Fruit fly (Drosophila melanogaster) whole organism, embryonic: ENCODE results near the gene CG17121.
A peak's percentile ranks its signal among the peaks of the same experiment; 100 is the strongest.

ENCODE experiments used
- Antp ChIP-seq: fragments of 200-800 bp; sonication (Bioruptor generic); optimal IDR thresholded peaks from 3 replicates; lab custom pipeline; 2016; ENCODE audit warnings: missing biosample characterization, missing genetic modification characterization
- CG10267 ChIP-seq: fragments of 200-800 bp; sonication (Bioruptor generic); optimal IDR thresholded peaks from 2 replicates; lab custom pipeline; 2018; ENCODE audit warnings: missing biosample characterization, mild to moderate bottlenecking, missing genetic modification characterization, moderate library complexity
- CG10321 ChIP-seq: fragments of 200-800 bp; sonication (Bioruptor generic); IDR thresholded peaks from 2 replicates; pipeline ENCODE4 v1.3.6; 2022; ENCODE audit warnings: missing biosample characterization, missing genetic modification characterization
- CG10565 ChIP-seq: fragments of 200-800 bp; sonication (Bioruptor generic); optimal IDR thresholded peaks from 3 replicates; lab custom pipeline; 2016; ENCODE audit warnings: missing biosample characterization, mild to moderate bottlenecking, missing genetic modification characterization
- CG10959 ChIP-seq: fragments of 200-800 bp; sonication (Bioruptor generic); IDR thresholded peaks from 2 replicates; pipeline ENCODE4 v1.3.6; 2022; ENCODE audit warnings: missing biosample characterization, missing genetic modification characterization
- CG11696 ChIP-seq: fragments of 200-800 bp; sonication (Bioruptor generic); IDR thresholded peaks from 2 replicates; pipeline ENCODE4 v1.3.6; 2022; ENCODE audit warnings: missing biosample characterization, missing genetic modification characterization
- CG15696 ChIP-seq: fragments of 200-800 bp; sonication (Bioruptor generic); optimal IDR thresholded peaks from 2 replicates; lab custom pipeline; 2019; ENCODE audit warnings: missing biosample characterization, mild to moderate bottlenecking, missing genetic modification characterization, moderate library complexity
- CG18599 ChIP-seq: fragments of 200-800 bp; sonication (Bioruptor generic); optimal IDR thresholded peaks from 3 replicates; lab custom pipeline; 2017; ENCODE audit warnings: missing biosample characterization, missing genetic modification characterization, mild to moderate bottlenecking, moderate library complexity, missing genetic modification reagents
- CG31224 ChIP-seq: fragments of 200-800 bp; sonication (Bioruptor generic); IDR thresholded peaks from 2 replicates; pipeline ENCODE4 v1.3.6; 2022; ENCODE audit warnings: missing biosample characterization, missing genetic modification characterization
- CG3838 ChIP-seq: fragments of 200-800 bp; sonication (Bioruptor generic); optimal IDR thresholded peaks from 3 replicates; lab custom pipeline; 2016; ENCODE audit warnings: missing biosample characterization, missing genetic modification characterization
- CG5245 ChIP-seq: fragments of 200-800 bp; sonication (Bioruptor generic); optimal IDR thresholded peaks from 3 replicates; lab custom pipeline; 2016; ENCODE audit warnings: missing biosample characterization, missing genetic modification characterization
- CG6683 ChIP-seq: fragments of 200-800 bp; sonication (Bioruptor generic); optimal IDR thresholded peaks from 2 replicates; lab custom pipeline; 2017; ENCODE audit warnings: missing biosample characterization, mild to moderate bottlenecking, missing genetic modification characterization, missing genetic modification reagents
- D19A ChIP-seq: fragments of 200-800 bp; optimal IDR thresholded peaks from 3 replicates; lab custom pipeline; 2019; ENCODE audit warnings: missing biosample characterization, mild to moderate bottlenecking, missing genetic modification characterization, moderate library complexity
- Drgx ChIP-seq: fragments of 200-800 bp; sonication (Bioruptor generic); IDR thresholded peaks from 2 replicates; pipeline ENCODE4 v1.3.6; 2022; ENCODE audit warnings: missing biosample characterization, missing genetic modification characterization
- E2f2 ChIP-seq: fragments of 200-800 bp; sonication (Bioruptor generic); IDR thresholded peaks from 2 replicates; pipeline ENCODE4 v1.3.6; 2022; ENCODE audit warnings: missing biosample characterization, missing genetic modification characterization
- ERR ChIP-seq: fragments of 200-800 bp; sonication (Bioruptor generic); optimal IDR thresholded peaks from 2 replicates; lab custom pipeline; 2016; ENCODE audit warnings: missing biosample characterization, missing genetic modification characterization
- Eip74EF ChIP-seq, 2 experiments: fragments of 200-800 bp in 1 of 2; fragments of >200 bp in 1 of 2; sonication (Bioruptor generic) in 1 of 2; optimal IDR thresholded peaks; 2 replicates each; lab custom pipeline; 2017 to 2019; ENCODE audit warnings: missing biosample characterization in 2 of 2, missing genetic modification characterization in 2 of 2, mild to moderate bottlenecking in 1 of 2, moderate library complexity in 1 of 2
- Ets65A ChIP-seq: fragments of 200-800 bp; sonication (Bioruptor generic); peaks from one replicate; lab custom pipeline; 2016; ENCODE audit warnings: missing biosample characterization, missing genetic modification characterization
- HLH3B ChIP-seq: fragments of 200-800 bp; sonication (Bioruptor generic); IDR thresholded peaks from 2 replicates; pipeline ENCODE4 v1.3.6; 2022; ENCODE audit warnings: missing biosample characterization, missing genetic modification characterization
- HmgZ ChIP-seq: fragments of 200-800 bp; sonication (Bioruptor generic); optimal IDR thresholded peaks from 2 replicates; lab custom pipeline; 2018; ENCODE audit warnings: missing biosample characterization, mild to moderate bottlenecking, missing genetic modification characterization
- Hr39 ChIP-seq: fragments of >200 bp; optimal IDR thresholded peaks from 2 replicates; lab custom pipeline; 2017
- MBD-R2 ChIP-seq: fragments of 200-800 bp; sonication (Bioruptor generic); IDR thresholded peaks from 2 replicates; pipeline ENCODE4 v1.3.6; 2022; ENCODE audit warnings: missing biosample characterization, missing genetic modification characterization
- MTF-1 ChIP-seq: fragments of 200-800 bp; sonication (Bioruptor generic); optimal IDR thresholded peaks from 2 replicates; lab custom pipeline; 2018; ENCODE audit warnings: missing biosample characterization, mild to moderate bottlenecking, missing genetic modification characterization, borderline replicate concordance
- Side ChIP-seq: fragments of 200-800 bp; sonication (Bioruptor generic); optimal IDR thresholded peaks from 2 replicates; lab custom pipeline; 2016; ENCODE audit warnings: missing biosample characterization, missing genetic modification characterization
- Spps ChIP-seq: fragments of 200-800 bp; sonication (Bioruptor generic); optimal IDR thresholded peaks from 2 replicates; lab custom pipeline; 2018; ENCODE audit warnings: missing biosample characterization, mild to moderate bottlenecking, missing genetic modification characterization
- Tbp ChIP-seq: fragments of >200 bp; optimal IDR thresholded peaks from 2 replicates; lab custom pipeline; 2018; ENCODE audit warnings: missing biosample characterization, missing genetic modification characterization
- YL-1 ChIP-seq: fragments of 200-800 bp; sonication (Bioruptor generic); optimal IDR thresholded peaks from 3 replicates; lab custom pipeline; 2017; ENCODE audit warnings: missing biosample characterization, mild to moderate bottlenecking, missing genetic modification characterization
- abd-A ChIP-seq: fragments of 200-800 bp; sonication (Bioruptor generic); optimal IDR thresholded peaks from 3 replicates; lab custom pipeline; 2019; ENCODE audit warnings: missing biosample characterization, mild to moderate bottlenecking, missing genetic modification characterization, moderate library complexity
- bigmax ChIP-seq: fragments of 200-800 bp; sonication (Bioruptor generic); optimal IDR thresholded peaks from 2 replicates; lab custom pipeline; 2018; ENCODE audit warnings: missing biosample characterization, mild to moderate bottlenecking, missing genetic modification characterization
- cad ChIP-seq: fragments of >200 bp; optimal IDR thresholded peaks from 2 replicates; lab custom pipeline; 2017; ENCODE audit warnings: missing biosample characterization, missing genetic modification characterization
- chinmo ChIP-seq: fragments of 200-800 bp; sonication (Bioruptor generic); IDR thresholded peaks from 4 replicates; pipeline ENCODE4 v1.3.6; 2022; ENCODE audit warnings: missing biosample characterization, missing genetic modification characterization; ENCODE audit not compliant: partially characterized antibody
- chm ChIP-seq: fragments of 200-800 bp; sonication (Bioruptor generic); IDR thresholded peaks from 2 replicates; pipeline ENCODE4 v1.3.6; 2022; ENCODE audit warnings: missing biosample characterization, missing genetic modification characterization
- ci ChIP-seq: fragments of 200-800 bp; sonication (Bioruptor generic); IDR thresholded peaks from 3 replicates; pipeline ENCODE4 v1.3.6; 2022; ENCODE audit warnings: missing biosample characterization, missing genetic modification characterization
- crc ChIP-seq: fragments of 200-800 bp; sonication (Bioruptor generic); optimal IDR thresholded peaks from 2 replicates; lab custom pipeline; 2016; ENCODE audit warnings: missing biosample characterization, missing genetic modification characterization
- crp ChIP-seq, 2 experiments: fragments of 200-800 bp; sonication (Bioruptor generic); optimal IDR thresholded peaks; 2 replicates in 1 of 2; 3 replicates in 1 of 2; lab custom pipeline; 2017; ENCODE audit warnings: missing biosample characterization in 2 of 2, missing genetic modification characterization in 2 of 2, mild to moderate bottlenecking in 1 of 2, moderate library complexity in 1 of 2
- exex ChIP-seq: fragments of 200-800 bp; sonication (Bioruptor generic); optimal IDR thresholded peaks from 4 replicates; lab custom pipeline; 2018; ENCODE audit warnings: missing biosample characterization, mild to moderate bottlenecking, missing genetic modification characterization, moderate library complexity
- gcm ChIP-seq: fragments of 200-800 bp; sonication (Bioruptor generic); optimal IDR thresholded peaks from 2 replicates; lab custom pipeline; 2019; ENCODE audit warnings: missing biosample characterization, mild to moderate bottlenecking, missing genetic modification characterization, moderate library complexity
- grn ChIP-seq: fragments of 200-800 bp; sonication (Bioruptor generic); optimal IDR thresholded peaks from 3 replicates; lab custom pipeline; 2017; ENCODE audit warnings: missing biosample characterization, missing genetic modification characterization
- jigr1 ChIP-seq: fragments of 200-800 bp; sonication (Bioruptor generic); IDR thresholded peaks from 3 replicates; pipeline ENCODE4 v1.3.6; 2022; ENCODE audit warnings: missing biosample characterization, missing genetic modification characterization
- lab ChIP-seq: fragments of 200-800 bp; sonication (Bioruptor generic); optimal IDR thresholded peaks from 3 replicates; lab custom pipeline; 2017; ENCODE audit warnings: missing biosample characterization, missing genetic modification characterization, mild to moderate bottlenecking, moderate library complexity, missing genetic modification reagents
- lmd ChIP-seq: fragments of 200-800 bp; sonication (Bioruptor generic); IDR thresholded peaks from 2 replicates; pipeline ENCODE4 v1.3.6; 2022; ENCODE audit warnings: missing biosample characterization, missing genetic modification characterization
- lov ChIP-seq, 2 experiments: fragments of 200-800 bp in 1 of 2; fragments of >200 bp in 1 of 2; sonication (Bioruptor generic) in 1 of 2; IDR thresholded peaks in 1 of 2; optimal IDR thresholded peaks in 1 of 2; 2 replicates in 1 of 2; 3 replicates in 1 of 2; pipeline versions ENCODE4 v1.3.6 to Lab custom; 2017 to 2022; ENCODE audit warnings: missing biosample characterization in 1 of 2, missing genetic modification characterization in 1 of 2
- nerfin-2 ChIP-seq: fragments of 200-800 bp; sonication (Bioruptor generic); IDR thresholded peaks from 2 replicates; pipeline ENCODE4 v1.3.6; 2022; ENCODE audit warnings: missing biosample characterization, missing genetic modification characterization; ENCODE audit not compliant: partially characterized antibody
- pnt ChIP-seq: fragments of 200-800 bp; sonication (Bioruptor generic); optimal IDR thresholded peaks from 3 replicates; lab custom pipeline; 2016; ENCODE audit warnings: missing biosample characterization, missing genetic modification characterization
- rib ChIP-seq: fragments of 200-800 bp; sonication (Bioruptor generic); IDR thresholded peaks from 2 replicates; pipeline ENCODE4 v1.3.6; 2022; ENCODE audit warnings: missing biosample characterization, missing genetic modification characterization
- scrt ChIP-seq: fragments of 200-800 bp; sonication (Bioruptor generic); optimal IDR thresholded peaks from 2 replicates; lab custom pipeline; 2018; ENCODE audit warnings: missing biosample characterization, mild to moderate bottlenecking, missing genetic modification characterization, moderate library complexity
- tin ChIP-seq: fragments of 200-800 bp; sonication (Bioruptor generic); optimal IDR thresholded peaks from 3 replicates; lab custom pipeline; 2016; ENCODE audit warnings: missing biosample characterization, missing genetic modification characterization
- tll ChIP-seq, 2 experiments: fragments of 200-800 bp in 1 of 2; fragments of >200 bp in 1 of 2; sonication (Bioruptor generic) in 1 of 2; optimal IDR thresholded peaks; 2 replicates each; lab custom pipeline; 2017 to 2019; ENCODE audit warnings: missing biosample characterization in 2 of 2, missing genetic modification characterization in 2 of 2, mild to moderate bottlenecking in 1 of 2, moderate library complexity in 1 of 2
- unc-4 ChIP-seq: fragments of 200-800 bp; sonication (Bioruptor generic); IDR thresholded peaks from 2 replicates; pipeline ENCODE4 v1.3.6; 2022; ENCODE audit warnings: missing biosample characterization, missing genetic modification characterization; ENCODE audit not compliant: partially characterized antibody
- usp ChIP-seq: fragments of >200 bp; optimal IDR thresholded peaks from 2 replicates; lab custom pipeline; 2017; ENCODE audit warnings: missing biosample characterization, missing genetic modification characterization

Gene CG17121

DNA sequence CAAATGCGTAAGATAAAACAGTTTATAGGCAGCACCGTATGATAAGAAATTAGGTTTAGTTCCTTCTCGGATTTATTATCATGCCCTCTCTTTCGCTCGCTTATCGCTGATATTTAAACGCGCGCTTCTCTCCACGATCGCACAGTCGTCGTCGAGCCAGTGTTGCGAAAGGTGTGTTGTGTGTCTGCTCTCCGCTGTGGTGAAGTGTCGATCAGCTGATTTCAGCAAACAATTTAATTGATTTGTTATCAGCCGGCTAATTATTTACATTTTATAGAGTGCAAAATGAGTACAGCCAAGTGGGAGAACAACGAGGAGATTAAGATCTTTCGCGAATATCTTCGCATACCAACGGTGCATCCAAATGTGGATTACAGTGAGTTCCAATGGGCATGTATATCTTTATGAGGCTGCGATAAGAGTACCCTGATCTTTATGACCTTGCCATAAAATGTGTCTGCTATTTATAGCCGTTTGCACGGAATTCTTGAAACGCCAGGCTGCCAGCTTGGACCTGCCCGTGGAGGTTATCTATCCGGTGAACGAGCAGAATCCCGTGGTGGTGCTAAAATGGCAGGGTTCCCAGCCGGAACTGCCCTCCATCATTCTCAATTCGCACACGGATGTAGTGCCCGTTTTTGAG lies 43.7 kb upstream of the CG17121 start, which contains the start of the genes CG17110 and CG6726 (continued):
- no peak for TF ChIP-seq tin (GFP tag; lab: Kevin White, UChicago)
- TF ChIP-seq CG10959 (GFP tag; lab: Robert Waterston, UW): no peak
- TF ChIP-seq CG15696 (tag; lab: Kevin White, UChicago): no peak
- TF ChIP-seq YL-1 (GFP tag; lab: Kevin White, UChicago): no peak
- TF ChIP-seq usp (GFP tag; lab: Kevin White, UChicago): no peak
- TF ChIP-seq chm (GFP tag; lab: Robert Waterston, UW): no peak
- peak; percentile 53 for TF ChIP-seq CG10267 (tag; lab: Kevin White, UChicago)
- no peak for TF ChIP-seq rib (GFP tag; lab: Robert Waterston, UW)
- no peak for TF ChIP-seq CG6683 (GFP tag; lab: Kevin White, UChicago)
- TF ChIP-seq lmd (GFP tag; lab: Robert Waterston, UW): no peak
- TF ChIP-seq grn: peak; percentile 3
- TF ChIP-seq bigmax: no peak
- TF ChIP-seq MBD-R2 (GFP tag; lab: Robert Waterston, UW): peak; percentile 36; the same call in 1 of the 2 replicates
- 0 out of 4 replicates have a peak, but pooled peaks have one; percentile 20 for TF ChIP-seq chinmo (GFP tag; lab: Robert Waterston, UW)
- TF ChIP-seq jigr1 (GFP tag; lab: Robert Waterston, UW): no peak
- TF ChIP-seq Side (GFP tag; lab: Kevin White, UChicago): no peak
- TF ChIP-seq pnt: no peak
- no peak for TF ChIP-seq Tbp
- TF ChIP-seq exex (tag; lab: Kevin White, UChicago): peak; percentile 77
- no peak for TF ChIP-seq Antp (GFP tag; lab: Kevin White, UChicago)
- TF ChIP-seq Hr39 (lab: Kevin White, UChicago): no peak
- no peak for TF ChIP-seq cad (GFP tag; lab: Kevin White, UChicago)
- no peak for TF ChIP-seq CG3838 (GFP tag; lab: Kevin White, UChicago)
- no peak for TF ChIP-seq CG5245 (GFP tag; lab: Kevin White, UChicago)
- TF ChIP-seq crp (GFP tag; optimal IDR thresholded peaks at IDR 0.05; lab: Kevin White, UChicago): peak in 1 of 2 experiments; percentile 76
- TF ChIP-seq D19A (tag; lab: Kevin White, UChicago): no peak
- no peak for TF ChIP-seq HmgZ (tag; lab: Kevin White, UChicago)
- TF ChIP-seq unc-4 (GFP tag; lab: Robert Waterston, UW): no peak
- no peak for TF ChIP-seq Eip74EF (GFP tag; optimal IDR thresholded peaks at IDR 0.05; lab: Kevin White, UChicago)
- no peak for TF ChIP-seq CG10565
- TF ChIP-seq, all 482 proteins: peak for 14

DNA sequence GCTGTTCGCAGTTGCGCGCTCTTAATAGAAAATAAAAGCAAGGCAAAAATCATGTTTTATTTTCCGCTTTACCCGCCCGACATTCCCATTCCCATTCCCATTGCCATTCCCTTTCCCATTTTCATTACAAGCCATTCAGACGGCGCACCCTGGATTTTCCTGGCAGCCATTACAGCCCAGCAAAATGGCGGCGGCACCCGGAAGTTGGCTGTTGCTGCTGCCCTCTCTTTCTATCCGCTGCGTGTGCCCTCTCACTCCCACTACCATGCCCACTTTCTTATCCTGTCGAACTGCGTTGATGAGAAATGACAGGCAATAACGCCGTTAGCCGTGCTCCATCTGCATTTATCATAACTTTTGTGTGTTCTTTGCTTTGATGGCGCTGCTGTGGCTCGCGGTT lies 40.2 kb upstream of the CG17121 start:
- no peak for TF ChIP-seq nerfin-2 (GFP tag; lab: Robert Waterston, UW)
- no peak for TF ChIP-seq E2f2 (GFP tag; lab: Robert Waterston, UW)
- no peak for TF ChIP-seq tll (GFP tag; optimal IDR thresholded peaks at IDR 0.05; lab: Kevin White, UChicago)
- TF ChIP-seq CG18599 (GFP tag; lab: Kevin White, UChicago): peak; percentile 25
- peak; percentile 43 for TF ChIP-seq Ets65A (GFP tag; lab: Kevin White, UChicago)
- no peak for TF ChIP-seq lov (optimal IDR thresholded peaks at IDR 0.05; lab: Kevin White, UChicago)
- 0 out of 3 replicates have a peak, but pooled peaks have one; percentile 33 for TF ChIP-seq lov (GFP tag; IDR thresholded peaks at IDR 0.05; lab: Robert Waterston, UW)
- TF ChIP-seq CG10321 (GFP tag; lab: Robert Waterston, UW): no peak
- TF ChIP-seq MTF-1 (GFP tag; lab: Kevin White, UChicago): no peak
- no peak for TF ChIP-seq ERR (GFP tag; lab: Kevin White, UChicago)
- no peak for TF ChIP-seq crc (GFP tag; lab: Kevin White, UChicago)
- no peak for TF ChIP-seq gcm
- peak; percentile 95 for TF ChIP-seq abd-A
- 0 out of 3 replicates have a peak, but pooled peaks have one; percentile 44 for TF ChIP-seq ci
- TF ChIP-seq scrt: peak; percentile 17
- no peak for TF ChIP-seq CG31224 (GFP tag; lab: Robert Waterston, UW)
- no peak for TF ChIP-seq Drgx (GFP tag; lab: Robert Waterston, UW)
- no peak for TF ChIP-seq CG11696 (GFP tag; lab: Robert Waterston, UW)
- TF ChIP-seq HLH3B (GFP tag; lab: Robert Waterston, UW): no peak
- TF ChIP-seq Spps (tag; lab: Kevin White, UChicago): no peak
- TF ChIP-seq lab (GFP tag; lab: Kevin White, UChicago): peak; percentile 3
